Fruit fly (Drosophila melanogaster) whole organism, embryonic: Measurements from ENCODE around the gene nbs.
A peak's percentile ranks its signal among the peaks of the same experiment; 100 is the strongest.

Source experiments
- Atf6 ChIP-seq: fragments of 200-800 bp; sonication (Bioruptor generic); IDR thresholded peaks from 2 replicates; pipeline ENCODE4 v1.3.6; 2022; ENCODE audit warnings: missing biosample characterization, missing genetic modification characterization
- Blimp-1 ChIP-seq: fragments of 200-800 bp; sonication (Bioruptor generic); optimal IDR thresholded peaks from 3 replicates; lab custom pipeline; 2018; ENCODE audit warnings: missing biosample characterization, missing genetic modification characterization, mild to moderate bottlenecking, moderate library complexity, missing genetic modification reagents
- BtbVII ChIP-seq: fragments of 200-800 bp; sonication (Bioruptor generic); optimal IDR thresholded peaks from 3 replicates; lab custom pipeline; 2017; ENCODE audit warnings: missing biosample characterization, mild to moderate bottlenecking, missing genetic modification characterization
- CG10366 ChIP-seq: fragments of 200-800 bp; sonication (Bioruptor generic); IDR thresholded peaks from 2 replicates; pipeline ENCODE4 v1.3.6; 2022; ENCODE audit warnings: missing biosample characterization, missing genetic modification characterization
- CG10959 ChIP-seq: fragments of 200-800 bp; sonication (Bioruptor generic); IDR thresholded peaks from 2 replicates; pipeline ENCODE4 v1.3.6; 2022; ENCODE audit warnings: missing biosample characterization, missing genetic modification characterization
- CG11504 ChIP-seq: fragments of 200-800 bp; sonication (Bioruptor generic); optimal IDR thresholded peaks from 3 replicates; lab custom pipeline; 2019; ENCODE audit warnings: missing biosample characterization, mild to moderate bottlenecking, missing genetic modification characterization, moderate library complexity
- CG12104 ChIP-seq: fragments of 200-800 bp; sonication (Bioruptor generic); optimal IDR thresholded peaks from 3 replicates; lab custom pipeline; 2016; ENCODE audit warnings: missing biosample characterization, missing genetic modification characterization
- CG12236 ChIP-seq: fragments of 200-800 bp; sonication (Bioruptor generic); optimal IDR thresholded peaks from 2 replicates; lab custom pipeline; 2016; ENCODE audit warnings: missing biosample characterization, missing genetic modification characterization
- CG12744 ChIP-seq: fragments of 200-800 bp; sonication (Bioruptor generic); optimal IDR thresholded peaks from 2 replicates; lab custom pipeline; 2016; ENCODE audit warnings: missing biosample characterization, missing genetic modification characterization
- CG13624 ChIP-seq: fragments of 200-800 bp; sonication (Bioruptor generic); optimal IDR thresholded peaks from 2 replicates; lab custom pipeline; 2016; ENCODE audit warnings: missing biosample characterization, missing genetic modification characterization
- CG15269 ChIP-seq: fragments of 200-800 bp; sonication (Bioruptor generic); optimal IDR thresholded peaks from 2 replicates; lab custom pipeline; 2018; ENCODE audit warnings: missing biosample characterization, mild to moderate bottlenecking, missing genetic modification characterization, moderate library complexity
- CG16815 ChIP-seq: fragments of 200-800 bp; sonication (Bioruptor generic); optimal IDR thresholded peaks from 3 replicates; lab custom pipeline; 2017; ENCODE audit warnings: missing biosample characterization, mild to moderate bottlenecking, missing genetic modification characterization
- CG17361 ChIP-seq: fragments of 200-800 bp; sonication (Bioruptor generic); IDR thresholded peaks from 3 replicates; pipeline ENCODE4 v1.3.6; 2022; ENCODE audit warnings: missing biosample characterization, missing genetic modification characterization
- CG18262 ChIP-seq: fragments of 200-800 bp; optimal IDR thresholded peaks from 3 replicates; lab custom pipeline; 2019; ENCODE audit warnings: missing biosample characterization, mild to moderate bottlenecking, missing genetic modification characterization, moderate library complexity
- CG30431 ChIP-seq: fragments of 200-800 bp; sonication (Bioruptor generic); optimal IDR thresholded peaks from 2 replicates; lab custom pipeline; 2017; ENCODE audit warnings: missing biosample characterization, missing genetic modification characterization
- CG4424 ChIP-seq: fragments of 200-800 bp; sonication (Bioruptor generic); optimal IDR thresholded peaks from 3 replicates; lab custom pipeline; 2016; ENCODE audit warnings: missing biosample characterization, missing genetic modification characterization
- CG7372 ChIP-seq: fragments of 200-800 bp; sonication (Bioruptor generic); IDR thresholded peaks from 2 replicates; pipeline ENCODE4 v1.3.6; 2022; ENCODE audit warnings: missing biosample characterization, missing genetic modification characterization
- CG7928 ChIP-seq: fragments of 200-800 bp; sonication (Bioruptor generic); optimal IDR thresholded peaks from 2 replicates; lab custom pipeline; 2017; ENCODE audit warnings: missing biosample characterization, mild to moderate bottlenecking, missing genetic modification characterization
- CoRest ChIP-seq: fragments of 200-800 bp; sonication (Bioruptor generic); optimal IDR thresholded peaks from 3 replicates; lab custom pipeline; 2018; ENCODE audit warnings: missing biosample characterization, mild to moderate bottlenecking, missing genetic modification characterization, moderate library complexity
- Dad ChIP-seq: fragments of 200-800 bp; sonication (Bioruptor generic); optimal IDR thresholded peaks from 3 replicates; lab custom pipeline; 2016; ENCODE audit warnings: missing biosample characterization, missing genetic modification characterization
- Dp ChIP-seq: fragments of 200-800 bp; sonication (Bioruptor generic); optimal IDR thresholded peaks from 2 replicates; lab custom pipeline; 2018; ENCODE audit warnings: missing biosample characterization, mild to moderate bottlenecking, missing genetic modification characterization, moderate library complexity
- Elba2 ChIP-seq: fragments of 200-800 bp; sonication (Bioruptor generic); optimal IDR thresholded peaks from 3 replicates; lab custom pipeline; 2016; ENCODE audit warnings: missing biosample characterization, missing genetic modification characterization
- Ets97D ChIP-seq: fragments of 200-800 bp; sonication (Bioruptor generic); optimal IDR thresholded peaks from 3 replicates; lab custom pipeline; 2016; ENCODE audit warnings: missing biosample characterization, missing genetic modification characterization
- Fer3 ChIP-seq: fragments of 200-800 bp; sonication (Bioruptor generic); optimal IDR thresholded peaks from 2 replicates; lab custom pipeline; 2018; ENCODE audit warnings: missing biosample characterization, mild to moderate bottlenecking, missing genetic modification characterization, moderate library complexity
- H15 ChIP-seq: fragments of 200-800 bp; sonication (Bioruptor generic); IDR thresholded peaks from 3 replicates; pipeline ENCODE4 v1.3.6; 2022; ENCODE audit warnings: missing biosample characterization, missing genetic modification characterization
- HHEX ChIP-seq: fragments of 200-800 bp; sonication (Bioruptor generic); optimal IDR thresholded peaks from 3 replicates; lab custom pipeline; 2017; ENCODE audit warnings: missing biosample characterization, mild to moderate bottlenecking, missing genetic modification characterization, missing genetic modification reagents
- Hmr ChIP-seq: fragments of 200-800 bp; sonication (Bioruptor generic); optimal IDR thresholded peaks from 3 replicates; lab custom pipeline; 2017; ENCODE audit warnings: mild to moderate bottlenecking, missing biosample characterization, missing genetic modification reagents, missing genetic modification characterization
- Nf-YB ChIP-seq: fragments of 200-800 bp; sonication (Bioruptor generic); optimal IDR thresholded peaks from 3 replicates; lab custom pipeline; 2019; ENCODE audit warnings: missing biosample characterization, mild to moderate bottlenecking, missing genetic modification characterization, moderate library complexity
- Pdp1 ChIP-seq, 2 experiments: fragments of 200-800 bp; sonication (Bioruptor generic); optimal IDR thresholded peaks; 3 replicates each; lab custom pipeline; 2016; ENCODE audit warnings: missing biosample characterization in 2 of 2, missing genetic modification characterization in 2 of 2, mild to moderate bottlenecking in 1 of 2, moderate library complexity in 1 of 2
- Rx ChIP-seq: fragments of 200-800 bp; sonication (Bioruptor generic); IDR thresholded peaks from 2 replicates; pipeline ENCODE4 v1.3.6; 2022; ENCODE audit warnings: missing biosample characterization, missing genetic modification characterization
- Scr ChIP-seq: fragments of 200-800 bp; sonication (Bioruptor generic); IDR thresholded peaks from 2 replicates; pipeline ENCODE4 v1.3.6; 2022; ENCODE audit warnings: missing biosample characterization, missing genetic modification characterization; ENCODE audit not compliant: partially characterized antibody
- Tbp ChIP-seq: fragments of >200 bp; optimal IDR thresholded peaks from 2 replicates; lab custom pipeline; 2018; ENCODE audit warnings: missing biosample characterization, missing genetic modification characterization
- ato ChIP-seq: fragments of 200-800 bp; sonication (Bioruptor generic); IDR thresholded peaks from 2 replicates; pipeline ENCODE4 v1.3.6; 2022; ENCODE audit warnings: missing biosample characterization, missing genetic modification characterization; ENCODE audit not compliant: partially characterized antibody
- bowl ChIP-seq: fragments of 200-800 bp; sonication (Bioruptor generic); IDR thresholded peaks from 2 replicates; pipeline ENCODE4 v1.3.6; 2022; ENCODE audit warnings: missing biosample characterization, missing genetic modification characterization
- cato ChIP-seq: fragments of 200-800 bp; sonication (Bioruptor generic); optimal IDR thresholded peaks from 2 replicates; lab custom pipeline; 2016; ENCODE audit warnings: missing biosample characterization, missing genetic modification characterization, borderline replicate concordance
- caup ChIP-seq: fragments of 200-800 bp; sonication (Bioruptor generic); optimal IDR thresholded peaks from 3 replicates; lab custom pipeline; 2017; ENCODE audit warnings: missing biosample characterization, mild to moderate bottlenecking, missing genetic modification characterization, moderate library complexity; ENCODE audit not compliant: severe bottlenecking
- cg ChIP-seq: fragments of 200-800 bp; sonication (Bioruptor generic); optimal IDR thresholded peaks from 3 replicates; lab custom pipeline; 2019; ENCODE audit warnings: missing biosample characterization, mild to moderate bottlenecking, missing genetic modification characterization, moderate library complexity
- crc ChIP-seq: fragments of 200-800 bp; sonication (Bioruptor generic); optimal IDR thresholded peaks from 2 replicates; lab custom pipeline; 2016; ENCODE audit warnings: missing biosample characterization, missing genetic modification characterization
- fru ChIP-seq: fragments of >200 bp; optimal IDR thresholded peaks from 2 replicates; lab custom pipeline; 2017
- gfzf ChIP-seq: fragments of 200-800 bp; sonication (Bioruptor generic); optimal IDR thresholded peaks from 2 replicates; lab custom pipeline; 2016; ENCODE audit warnings: missing biosample characterization, mild to moderate bottlenecking, missing genetic modification characterization, moderate library complexity
- grau ChIP-seq: fragments of 200-800 bp; optimal IDR thresholded peaks from 3 replicates; lab custom pipeline; 2019; ENCODE audit warnings: missing biosample characterization, mild to moderate bottlenecking, missing genetic modification characterization, moderate library complexity
- gsb-n ChIP-seq: fragments of 200-800 bp; sonication (Bioruptor generic); optimal IDR thresholded peaks from 3 replicates; lab custom pipeline; 2018; ENCODE audit warnings: missing biosample characterization, mild to moderate bottlenecking, missing genetic modification characterization
- inv ChIP-seq: fragments of 200-800 bp; sonication (Bioruptor generic); IDR thresholded peaks from 2 replicates; pipeline ENCODE4 v1.3.6; 2022; ENCODE audit warnings: missing biosample characterization, missing genetic modification characterization; ENCODE audit not compliant: partially characterized antibody
- pfk ChIP-seq: fragments of 200-800 bp; sonication (Bioruptor generic); optimal IDR thresholded peaks from 2 replicates; lab custom pipeline; 2018; ENCODE audit warnings: missing biosample characterization, mild to moderate bottlenecking, missing genetic modification characterization, moderate library complexity
- tx ChIP-seq: fragments of 200-800 bp; sonication (Bioruptor generic); optimal IDR thresholded peaks from 2 replicates; lab custom pipeline; 2016; ENCODE audit warnings: missing biosample characterization, missing genetic modification characterization
- yki ChIP-seq: fragments of >200 bp; optimal IDR thresholded peaks from 3 replicates; lab custom pipeline; 2018

The nbs gene

dm6 chr3L:9697527-9697883, 25.5 kb downstream of the nbs start:
- TF ChIP-seq Nf-YB (GFP tag; lab: Kevin White, UChicago): peak; percentile 56
- peak in 1 of 2 experiments; percentile 94 for TF ChIP-seq Pdp1 (GFP tag; optimal IDR thresholded peaks at IDR 0.05; lab: Kevin White, UChicago)
- TF ChIP-seq gfzf (GFP tag; lab: Kevin White, UChicago): no peak
- TF ChIP-seq CG7372 (GFP tag; lab: Robert Waterston, UW): 0 out of 2 replicates have a peak, but pooled peaks have one; percentile 33

dm6 chr3L:9696650-9697526, 26.1 kb downstream of the nbs start, which contains the start of gene Prps:
TSS of gene Prps (minus strand) at chr3L:9696700.
- no peak for TF ChIP-seq CG7928 (GFP tag; lab: Kevin White, UChicago)
- TF ChIP-seq Atf6 (GFP tag; lab: Robert Waterston, UW): peak; percentile 73
- peak; percentile 80 for TF ChIP-seq caup
- peak; percentile 50 for TF ChIP-seq CG12744 (GFP tag; lab: Kevin White, UChicago)
- TF ChIP-seq Dp (GFP tag; lab: Kevin White, UChicago): no peak
- TF ChIP-seq CoRest (tag; lab: Kevin White, UChicago): peak; percentile 69
- TF ChIP-seq gsb-n: peak; percentile 41
- peak; percentile 78 for TF ChIP-seq CG11504 (tag; lab: Kevin White, UChicago)
- TF ChIP-seq CG7372 (GFP tag; lab: Robert Waterston, UW): peak; percentile 70
- TF ChIP-seq tx (GFP tag; lab: Kevin White, UChicago): peak; percentile 58
- peak; percentile 81; the same call in 2 of the 3 replicates for TF ChIP-seq H15 (GFP tag; lab: Robert Waterston, UW)
- peak; percentile 64 for TF ChIP-seq grau (tag; lab: Kevin White, UChicago)
- no peak for TF ChIP-seq Scr (GFP tag; lab: Robert Waterston, UW)
- TF ChIP-seq Nf-YB (GFP tag; lab: Kevin White, UChicago): peak; percentile 7
- peak; percentile 66 for TF ChIP-seq Rx (GFP tag; lab: Robert Waterston, UW)
- TF ChIP-seq CG18262 (tag; lab: Kevin White, UChicago): peak; percentile 71
- peak; percentile 60; the same call in 1 of the 2 replicates for TF ChIP-seq bowl (GFP tag; lab: Robert Waterston, UW)
- TF ChIP-seq Hmr (GFP tag; lab: Kevin White, UChicago): peak; percentile 76
- TF ChIP-seq Elba2 (GFP tag; lab: Kevin White, UChicago): no peak
- TF ChIP-seq Tbp (GFP tag; lab: Kevin White, UChicago): no peak
- peak; percentile 77 for TF ChIP-seq BtbVII (GFP tag; lab: Kevin White, UChicago)
- TF ChIP-seq inv: no peak
- no peak for TF ChIP-seq fru (lab: Kevin White, UChicago)
- peak; percentile 68; the same call in 1 of the 2 replicates for TF ChIP-seq CG10959
- TF ChIP-seq CG16815 (GFP tag; lab: Kevin White, UChicago): peak; percentile 19
- peak; percentile 72 for TF ChIP-seq Blimp-1 (GFP tag; lab: Kevin White, UChicago)
- TF ChIP-seq Ets97D: peak; percentile 41
- no peak for TF ChIP-seq CG30431 (GFP tag; lab: Kevin White, UChicago)
- TF ChIP-seq yki (lab: Kevin White, UChicago): no peak
- TF ChIP-seq CG12236 (GFP tag; lab: Kevin White, UChicago): peak; percentile 68
- peak; percentile 77 for TF ChIP-seq CG15269 (tag; lab: Kevin White, UChicago)
- no peak for TF ChIP-seq ato (GFP tag; lab: Robert Waterston, UW)
- TF ChIP-seq crc: peak; percentile 67
- peak; percentile 76 for TF ChIP-seq HHEX
- peak; percentile 46 for TF ChIP-seq Dad (GFP tag; lab: Kevin White, UChicago)
- peak; percentile 81 for TF ChIP-seq CG13624 (GFP tag; lab: Kevin White, UChicago)
- peak; percentile 37; the same call in 1 of the 3 replicates for TF ChIP-seq CG17361
- peak; percentile 83 for TF ChIP-seq Fer3 (tag; lab: Kevin White, UChicago)
- TF ChIP-seq CG10366 (GFP tag; lab: Robert Waterston, UW): peak; percentile 56; the same call in 1 of the 2 replicates
- peak; percentile 53 for TF ChIP-seq cg (GFP tag; lab: Kevin White, UChicago)
- TF ChIP-seq CG12104 (GFP tag; lab: Kevin White, UChicago): peak; percentile 67
- TF ChIP-seq pfk (GFP tag; lab: Kevin White, UChicago): no peak
- TF ChIP-seq cato: no peak
- peak; percentile 76 for TF ChIP-seq CG4424
